Fruit fly (Drosophila melanogaster): ENCODE measurements around the gene slou.

slou gene

dm6 chr3R:21593735-21594345 lies 36.9 kb upstream of the slou start (continued):
- TF ChIP-seq CG7357 (GFP tag; IDR thresholded peaks at IDR 0.05) (peak; percentile 63; the same call in 2 of the 3 replicates), pros (GFP tag; optimal IDR thresholded peaks at IDR 0.05) (peak; percentile 72), CG5245 (GFP tag; optimal IDR thresholded peaks at IDR 0.05) (peak; percentile 25), Med (GFP tag) (peak; percentile 68)

- TF ChIP-seq CG13624 (GFP tag; optimal IDR thresholded peaks at IDR 0.05) (peak; percentile 10), CG9817 (tag; optimal IDR thresholded peaks at IDR 0.05) (no peak), Mad (GFP tag; optimal IDR thresholded peaks at IDR 0.05) (no peak), CG12744 (GFP tag; optimal IDR thresholded peaks at IDR 0.05) (no peak), chinmo (GFP tag; IDR thresholded peaks at IDR 0.05; ENCODE audit: partially characterized antibody) (0 out of 4 replicates have a peak, but pooled peaks have one; percentile 66), Fer1 (GFP tag; optimal IDR thresholded peaks at IDR 0.05) (no peak), Dref (GFP tag; IDR thresholded peaks at IDR 0.05) (no peak), Pdp1 (GFP tag; optimal IDR thresholded peaks at IDR 0.05) (peak in 1 of 2 experiments; percentile 64)
These were observed 36.1 kb upstream of the slou start for dm6 chr3R:21593079-21593478.

DNA sequence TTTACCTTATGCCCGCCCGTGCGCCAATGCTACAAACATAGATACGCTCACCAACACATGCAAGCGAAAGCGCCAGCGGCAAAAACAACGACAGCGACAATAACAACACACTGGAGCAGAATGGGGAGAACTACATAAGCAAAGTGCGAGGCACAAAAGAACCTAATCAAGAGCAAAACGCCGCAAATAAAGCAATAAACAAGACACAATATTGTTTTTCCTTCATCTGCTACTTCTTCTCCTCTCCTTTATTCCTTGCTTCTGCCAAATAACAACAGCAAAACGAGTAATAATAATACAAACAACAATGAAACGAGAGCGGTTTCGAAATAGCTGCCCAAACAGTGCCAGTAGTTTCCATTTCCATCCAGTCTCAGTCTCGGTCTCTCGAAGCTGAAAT lies 35.0 kb upstream of the slou start:
- no peak for TF ChIP-seq CG14050 (GFP tag; IDR thresholded peaks at IDR 0.05)
- TF ChIP-seq cato (GFP tag; optimal IDR thresholded peaks at IDR 0.05; ENCODE audit: borderline replicate concordance) = no peak
- no peak for TF ChIP-seq lilli (GFP tag; optimal IDR thresholded peaks at IDR 0.05)
- peak; percentile 34 for TF ChIP-seq CG13894 (tag; optimal IDR thresholded peaks at IDR 0.05)
- TF ChIP-seq CG6765 (GFP tag; optimal IDR thresholded peaks at IDR 0.05) = no peak
- TF ChIP-seq ftz-f1 (GFP tag; optimal IDR thresholded peaks at IDR 0.05) = peak; percentile 12
- peak; percentile 38 for TF ChIP-seq sd (tag; optimal IDR thresholded peaks at IDR 0.05)
- TF ChIP-seq Fer1 (GFP tag; optimal IDR thresholded peaks at IDR 0.05) = peak; percentile 13
- peak; percentile 29 for TF ChIP-seq BtbVII (GFP tag; optimal IDR thresholded peaks at IDR 0.05)
- peak; percentile 65 for TF ChIP-seq sens (GFP tag)
- TF ChIP-seq CG15073 (GFP tag; optimal IDR thresholded peaks at IDR 0.05) = no peak
- TF ChIP-seq Deaf1 (tag; optimal IDR thresholded peaks at IDR 0.05) = peak; percentile 12
- no peak for TF ChIP-seq CG34224 (GFP tag; IDR thresholded peaks at IDR 0.05; ENCODE audit: partially characterized antibody)
- peak in 1 of 2 experiments; percentile 39 for TF ChIP-seq Pdp1 (GFP tag; optimal IDR thresholded peaks at IDR 0.05)
- TF ChIP-seq CG11085 (GFP tag; IDR thresholded peaks at IDR 0.05) = no peak
- TF ChIP-seq bsh (GFP tag; optimal IDR thresholded peaks at IDR 0.05) = peak in 1 of 2 experiments; percentile 26
- TF ChIP-seq CG17359 (tag; optimal IDR thresholded peaks at IDR 0.05) = no peak
- TF ChIP-seq CG4360 (GFP tag; IDR thresholded peaks at IDR 0.05) = 0 out of 2 replicates have a peak, but pooled peaks have one; percentile 30
- TF ChIP-seq B-H2 (GFP tag; optimal IDR thresholded peaks at IDR 0.05) = peak; percentile 27
- TF ChIP-seq CG8924 (tag; optimal IDR thresholded peaks at IDR 0.05) = peak; percentile 0
- TF ChIP-seq CG14014 (GFP tag; IDR thresholded peaks at IDR 0.05) = no peak
- TF ChIP-seq CG2116 (GFP tag; optimal IDR thresholded peaks at IDR 0.05) = no peak
- TF ChIP-seq CG10431 (GFP tag; optimal IDR thresholded peaks at IDR 0.05) = no peak
- peak; percentile 43 for TF ChIP-seq CG10543 (GFP tag; optimal IDR thresholded peaks at IDR 0.05)
- no peak for TF ChIP-seq Doc3 (GFP tag; IDR thresholded peaks at IDR 0.05; ENCODE audit: partially characterized antibody)
- peak; percentile 46; the same call in 1 of the 3 replicates for TF ChIP-seq ci (GFP tag; IDR thresholded peaks at IDR 0.05)
- TF ChIP-seq Adf1 (GFP tag; IDR thresholded peaks at IDR 0.05) = peak; percentile 31; the same call in 1 of the 2 replicates
- peak; percentile 7 for TF ChIP-seq sug (tag; optimal IDR thresholded peaks at IDR 0.05)
- TF ChIP-seq tna (GFP tag; IDR thresholded peaks at IDR 0.05; ENCODE audit: partially characterized antibody) = no peak
- peak; percentile 27 for TF ChIP-seq cg (GFP tag; optimal IDR thresholded peaks at IDR 0.05)
- TF ChIP-seq Ets65A (GFP tag) = no peak
- peak in 1 of 2 experiments; percentile 41 for TF ChIP-seq Trl (optimal IDR thresholded peaks at IDR 0.05)
- TF ChIP-seq Trl (GFP tag; optimal IDR thresholded peaks at IDR 0.05) = no peak
- peak; percentile 44; the same call in 1 of the 2 replicates for TF ChIP-seq crol (GFP tag; IDR thresholded peaks at IDR 0.05)
- TF ChIP-seq E2f2 (GFP tag; IDR thresholded peaks at IDR 0.05) = 0 out of 2 replicates have a peak, but pooled peaks have one; percentile 6
- TF ChIP-seq CG12769 (tag; optimal IDR thresholded peaks at IDR 0.05) = peak; percentile 41

Measured in whole organism, embryonic.